Fruit fly (Drosophila melanogaster) whole organism, embryonic: ENCODE data around the gene Pep.

Source experiments
- Adf1 ChIP-seq: fragments of 200-800 bp; sonication (Bioruptor generic); IDR thresholded peaks from 2 replicates; pipeline ENCODE4 v1.3.6; 2022; ENCODE audit warnings: missing biosample characterization, missing genetic modification characterization
- CG10543 ChIP-seq: fragments of 200-800 bp; sonication (Bioruptor generic); optimal IDR thresholded peaks from 3 replicates; lab custom pipeline; 2017; ENCODE audit warnings: missing biosample characterization, mild to moderate bottlenecking, missing genetic modification characterization, moderate library complexity
- CG11504 ChIP-seq: fragments of 200-800 bp; sonication (Bioruptor generic); optimal IDR thresholded peaks from 3 replicates; lab custom pipeline; 2019; ENCODE audit warnings: missing biosample characterization, mild to moderate bottlenecking, missing genetic modification characterization, moderate library complexity
- CG11695 ChIP-seq: fragments of 200-800 bp; sonication (Bioruptor generic); IDR thresholded peaks from 3 replicates; pipeline ENCODE4 v1.3.6; 2022; ENCODE audit warnings: missing biosample characterization, missing genetic modification characterization
- CG12744 ChIP-seq: fragments of 200-800 bp; sonication (Bioruptor generic); optimal IDR thresholded peaks from 2 replicates; lab custom pipeline; 2016; ENCODE audit warnings: missing biosample characterization, missing genetic modification characterization
- CG12769 ChIP-seq: fragments of 200-800 bp; sonication (Bioruptor generic); optimal IDR thresholded peaks from 2 replicates; lab custom pipeline; 2019; ENCODE audit warnings: missing biosample characterization, mild to moderate bottlenecking, missing genetic modification characterization, moderate library complexity
- CG13287 ChIP-seq: fragments of 200-800 bp; sonication (Bioruptor generic); IDR thresholded peaks from 2 replicates; pipeline ENCODE4 v1.3.6; 2022; ENCODE audit warnings: missing biosample characterization, missing genetic modification characterization; ENCODE audit not compliant: partially characterized antibody
- CG13424 ChIP-seq: fragments of 200-800 bp; sonication (Bioruptor generic); optimal IDR thresholded peaks from 2 replicates; lab custom pipeline; 2019; ENCODE audit warnings: missing biosample characterization, mild to moderate bottlenecking, missing genetic modification characterization, moderate library complexity
- CG13775 ChIP-seq: fragments of 200-800 bp; sonication (Bioruptor generic); optimal IDR thresholded peaks from 3 replicates; lab custom pipeline; 2017; ENCODE audit warnings: missing biosample characterization, mild to moderate bottlenecking, missing genetic modification characterization
- CG14441 ChIP-seq: fragments of 200-800 bp; sonication (Bioruptor generic); IDR thresholded peaks from 2 replicates; pipeline ENCODE4 v1.3.6; 2022; ENCODE audit warnings: missing biosample characterization, missing genetic modification characterization
- CG1603 ChIP-seq: fragments of 200-800 bp; sonication (Bioruptor generic); optimal IDR thresholded peaks from 2 replicates; lab custom pipeline; 2019; ENCODE audit warnings: missing biosample characterization, mild to moderate bottlenecking, missing genetic modification characterization, moderate library complexity
- CG16813 ChIP-seq: fragments of 200-800 bp; sonication (Bioruptor generic); IDR thresholded peaks from 3 replicates; pipeline ENCODE4 v1.3.6; 2022; ENCODE audit warnings: missing biosample characterization, missing genetic modification characterization; ENCODE audit not compliant: partially characterized antibody
- CG2889 ChIP-seq: fragments of 200-800 bp; sonication (Bioruptor generic); IDR thresholded peaks from 3 replicates; pipeline ENCODE4 v1.3.6; 2022; ENCODE audit warnings: missing biosample characterization, missing genetic modification characterization
- CG32532 ChIP-seq: fragments of 200-800 bp; sonication (Bioruptor generic); IDR thresholded peaks from 2 replicates; pipeline ENCODE4 v1.3.6; 2022; ENCODE audit warnings: missing biosample characterization, missing genetic modification characterization
- CG32767 ChIP-seq: fragments of 200-800 bp; sonication (Bioruptor generic); IDR thresholded peaks from 2 replicates; pipeline ENCODE4 v1.3.6; 2022; ENCODE audit warnings: missing biosample characterization, missing genetic modification characterization
- CG3407 ChIP-seq: fragments of 200-800 bp; sonication (Bioruptor generic); optimal IDR thresholded peaks from 2 replicates; lab custom pipeline; 2018; ENCODE audit warnings: missing biosample characterization, mild to moderate bottlenecking, missing genetic modification characterization
- CG4328 ChIP-seq: fragments of 200-800 bp; sonication (Bioruptor generic); optimal IDR thresholded peaks from 3 replicates; lab custom pipeline; 2017; ENCODE audit warnings: missing biosample characterization, missing genetic modification reagents, missing genetic modification characterization
- CG4360 ChIP-seq: fragments of 200-800 bp; sonication (Bioruptor generic); IDR thresholded peaks from 2 replicates; pipeline ENCODE4 v1.3.6; 2022; ENCODE audit warnings: missing biosample characterization, missing genetic modification characterization
- CG4820 ChIP-seq: fragments of 200-800 bp; sonication (Bioruptor generic); optimal IDR thresholded peaks from 3 replicates; lab custom pipeline; 2016; ENCODE audit warnings: missing biosample characterization, missing genetic modification characterization
- CG7839 ChIP-seq: fragments of 200-800 bp; sonication (Bioruptor generic); optimal IDR thresholded peaks from 3 replicates; lab custom pipeline; 2018; ENCODE audit warnings: missing biosample characterization, mild to moderate bottlenecking, missing genetic modification characterization, moderate library complexity
- CG9609 ChIP-seq: fragments of 200-800 bp; sonication (Bioruptor generic); optimal IDR thresholded peaks from 3 replicates; lab custom pipeline; 2016; ENCODE audit warnings: missing biosample characterization, missing genetic modification characterization
- CG9932 ChIP-seq: fragments of 200-800 bp; sonication (Bioruptor generic); IDR thresholded peaks from 2 replicates; pipeline ENCODE4 v1.3.6; 2022; ENCODE audit warnings: missing biosample characterization, missing genetic modification characterization
- D19B ChIP-seq: fragments of 200-800 bp; sonication (Bioruptor generic); optimal IDR thresholded peaks from 2 replicates; lab custom pipeline; 2017; ENCODE audit warnings: missing biosample characterization, mild to moderate bottlenecking, missing genetic modification characterization
- Dbx ChIP-seq: fragments of 200-800 bp; sonication (Bioruptor generic); IDR thresholded peaks from 3 replicates; pipeline ENCODE4 v1.3.6; 2022; ENCODE audit warnings: missing biosample characterization, missing genetic modification characterization
- Drgx ChIP-seq: fragments of 200-800 bp; sonication (Bioruptor generic); IDR thresholded peaks from 2 replicates; pipeline ENCODE4 v1.3.6; 2022; ENCODE audit warnings: missing biosample characterization, missing genetic modification characterization
- Eip74EF ChIP-seq, 2 experiments: fragments of 200-800 bp in 1 of 2; fragments of >200 bp in 1 of 2; sonication (Bioruptor generic) in 1 of 2; optimal IDR thresholded peaks; 2 replicates each; lab custom pipeline; 2017 to 2019; ENCODE audit warnings: missing biosample characterization in 2 of 2, missing genetic modification characterization in 2 of 2, mild to moderate bottlenecking in 1 of 2, moderate library complexity in 1 of 2
- Jarid2 ChIP-seq: fragments of 200-800 bp; sonication (Bioruptor generic); optimal IDR thresholded peaks from 3 replicates; lab custom pipeline; 2017; ENCODE audit warnings: mild to moderate bottlenecking, missing biosample characterization, missing genetic modification reagents, missing genetic modification characterization
- Mrtf ChIP-seq: fragments of 200-800 bp; sonication (Bioruptor generic); IDR thresholded peaks from 3 replicates; pipeline ENCODE4 v1.3.6; 2022; ENCODE audit warnings: missing biosample characterization, missing genetic modification characterization
- Nf-YC ChIP-seq: fragments of 200-800 bp; optimal IDR thresholded peaks from 3 replicates; lab custom pipeline; 2019; ENCODE audit warnings: missing biosample characterization, mild to moderate bottlenecking, missing genetic modification characterization, moderate library complexity
- Optix ChIP-seq: fragments of 200-800 bp; sonication (Bioruptor generic); IDR thresholded peaks from 3 replicates; pipeline ENCODE4 v1.3.6; 2022; ENCODE audit warnings: missing biosample characterization, missing genetic modification characterization
- Scr ChIP-seq: fragments of 200-800 bp; sonication (Bioruptor generic); IDR thresholded peaks from 2 replicates; pipeline ENCODE4 v1.3.6; 2022; ENCODE audit warnings: missing biosample characterization, missing genetic modification characterization; ENCODE audit not compliant: partially characterized antibody
- az2 ChIP-seq: fragments of 200-800 bp; sonication (Bioruptor generic); optimal IDR thresholded peaks from 3 replicates; lab custom pipeline; 2016; ENCODE audit warnings: missing biosample characterization, missing genetic modification characterization
- bsh ChIP-seq, 2 experiments: fragments of 200-800 bp; sonication (Bioruptor generic); optimal IDR thresholded peaks; 2 replicates each; lab custom pipeline; 2017 to 2018; ENCODE audit warnings: mild to moderate bottlenecking in 2 of 2, missing biosample characterization in 2 of 2, missing genetic modification characterization in 2 of 2, moderate library complexity in 1 of 2
- cg ChIP-seq: fragments of 200-800 bp; sonication (Bioruptor generic); optimal IDR thresholded peaks from 3 replicates; lab custom pipeline; 2019; ENCODE audit warnings: missing biosample characterization, mild to moderate bottlenecking, missing genetic modification characterization, moderate library complexity
- da ChIP-seq: fragments of 200-800 bp; sonication (Bioruptor generic); optimal IDR thresholded peaks from 2 replicates; lab custom pipeline; 2016; ENCODE audit warnings: missing biosample characterization, missing genetic modification characterization
- dm ChIP-seq: fragments of 200-800 bp; sonication (Bioruptor generic); optimal IDR thresholded peaks from 3 replicates; lab custom pipeline; 2016; ENCODE audit warnings: missing biosample characterization, missing genetic modification characterization
- gce ChIP-seq: fragments of 200-800 bp; sonication (Bioruptor generic); IDR thresholded peaks from 3 replicates; pipeline ENCODE4 v1.3.6; 2022; ENCODE audit warnings: missing biosample characterization, missing genetic modification characterization
- gem ChIP-seq: fragments of 200-800 bp; sonication (Bioruptor generic); optimal IDR thresholded peaks from 2 replicates; lab custom pipeline; 2019; ENCODE audit warnings: missing biosample characterization, mild to moderate bottlenecking, missing genetic modification characterization, moderate library complexity
- grau ChIP-seq: fragments of 200-800 bp; optimal IDR thresholded peaks from 3 replicates; lab custom pipeline; 2019; ENCODE audit warnings: missing biosample characterization, mild to moderate bottlenecking, missing genetic modification characterization, moderate library complexity
- grn ChIP-seq: fragments of 200-800 bp; sonication (Bioruptor generic); optimal IDR thresholded peaks from 3 replicates; lab custom pipeline; 2017; ENCODE audit warnings: missing biosample characterization, missing genetic modification characterization
- gsb ChIP-seq: fragments of 200-800 bp; sonication (Bioruptor generic); IDR thresholded peaks from 2 replicates; pipeline ENCODE4 v1.3.6; 2022; ENCODE audit warnings: missing biosample characterization, missing genetic modification characterization
- lmd ChIP-seq: fragments of 200-800 bp; sonication (Bioruptor generic); IDR thresholded peaks from 2 replicates; pipeline ENCODE4 v1.3.6; 2022; ENCODE audit warnings: missing biosample characterization, missing genetic modification characterization
- nmo ChIP-seq: fragments of 200-800 bp; sonication (Bioruptor generic); optimal IDR thresholded peaks from 2 replicates; lab custom pipeline; 2018; ENCODE audit warnings: missing biosample characterization, mild to moderate bottlenecking, missing genetic modification characterization, moderate library complexity
- rib ChIP-seq: fragments of 200-800 bp; sonication (Bioruptor generic); IDR thresholded peaks from 2 replicates; pipeline ENCODE4 v1.3.6; 2022; ENCODE audit warnings: missing biosample characterization, missing genetic modification characterization
- row ChIP-seq: fragments of 200-800 bp; sonication (Bioruptor generic); IDR thresholded peaks from 3 replicates; pipeline ENCODE4 v1.3.6; 2022; ENCODE audit warnings: missing biosample characterization, missing genetic modification characterization
- slp2 ChIP-seq: fragments of 200-800 bp; sonication (Bioruptor generic); optimal IDR thresholded peaks from 2 replicates; lab custom pipeline; 2016; ENCODE audit warnings: missing biosample characterization, missing genetic modification characterization
- tna ChIP-seq: fragments of 200-800 bp; sonication (Bioruptor generic); IDR thresholded peaks from 2 replicates; pipeline ENCODE4 v1.3.6; 2022; ENCODE audit warnings: missing biosample characterization, missing genetic modification characterization; ENCODE audit not compliant: partially characterized antibody
- yki ChIP-seq: fragments of >200 bp; optimal IDR thresholded peaks from 3 replicates; lab custom pipeline; 2018
- z ChIP-seq: fragments of 200-800 bp; sonication (Bioruptor generic); IDR thresholded peaks from 3 replicates; pipeline ENCODE4 v1.3.6; 2022; ENCODE audit warnings: missing biosample characterization, missing genetic modification characterization
- zfh1 ChIP-seq: fragments of 200-800 bp; sonication (Bioruptor generic); IDR thresholded peaks from 3 replicates; pipeline ENCODE4 v1.3.6; 2022; ENCODE audit warnings: missing biosample characterization, missing genetic modification characterization

The Pep gene

DNA sequence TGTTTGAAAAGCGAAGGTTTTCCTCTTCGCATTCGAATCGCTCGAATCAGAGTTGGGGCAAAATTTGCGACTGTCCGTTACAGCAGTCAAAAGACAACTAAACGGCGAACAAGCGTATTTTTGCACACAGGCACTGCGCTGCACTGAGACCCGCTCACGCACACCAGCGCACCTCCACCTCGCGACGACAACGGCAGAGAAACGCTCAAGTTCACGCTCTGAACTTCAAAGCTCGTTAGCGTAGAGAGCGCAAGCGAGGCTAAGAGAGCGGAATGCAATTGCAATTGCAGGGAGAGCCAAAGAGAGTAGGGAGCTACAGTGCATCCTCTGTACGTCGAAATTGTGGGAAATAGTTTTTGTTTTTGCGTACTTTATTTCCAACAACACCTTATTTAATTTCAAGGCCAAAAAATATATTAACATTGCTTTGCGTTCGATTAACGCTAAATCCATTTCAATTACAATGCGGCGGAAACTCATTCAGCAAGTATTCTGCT, 25.6 kb downstream of the Pep start, which contains the start of gene Eip74EF (continued):
- no peak for TF ChIP-seq slp2 (GFP tag; lab: Kevin White, UChicago)
- no peak for TF ChIP-seq lmd (GFP tag; lab: Robert Waterston, UW)
- peak in 1 of 2 experiments; percentile 55 for TF ChIP-seq Eip74EF (GFP tag; optimal IDR thresholded peaks at IDR 0.05; lab: Kevin White, UChicago)
- TF ChIP-seq rib = peak; percentile 62; the same call in 1 of the 2 replicates
- TF ChIP-seq CG1603 (tag; lab: Kevin White, UChicago) = peak; percentile 21
- TF ChIP-seq CG16813 = no peak
- TF ChIP-seq CG13424 (tag; lab: Kevin White, UChicago) = peak; percentile 4
- no peak for TF ChIP-seq CG7839 (tag; lab: Kevin White, UChicago)
- no peak for TF ChIP-seq tna (GFP tag; lab: Robert Waterston, UW)
- TF ChIP-seq gsb (GFP tag; lab: Robert Waterston, UW) = 0 out of 2 replicates have a peak, but pooled peaks have one; percentile 26
- TF ChIP-seq CG32767 = no peak
- no peak for TF ChIP-seq CG3407 (GFP tag; lab: Kevin White, UChicago)
- no peak for TF ChIP-seq CG2889 (GFP tag; lab: Robert Waterston, UW)
- TF ChIP-seq Mrtf = no peak
- TF ChIP-seq row (GFP tag; lab: Robert Waterston, UW) = peak; percentile 60
- peak; percentile 43; the same call in 1 of the 3 replicates for TF ChIP-seq zfh1
- no peak for TF ChIP-seq grn (GFP tag; lab: Kevin White, UChicago)
- TF ChIP-seq CG4328 (GFP tag; lab: Kevin White, UChicago) = no peak
- no peak for TF ChIP-seq dm (GFP tag; lab: Kevin White, UChicago)
- no peak for TF ChIP-seq CG12769 (tag; lab: Kevin White, UChicago)
- TF ChIP-seq CG9932 = no peak
- TF ChIP-seq Optix (GFP tag; lab: Robert Waterston, UW) = no peak
- peak; percentile 73 for TF ChIP-seq cg (GFP tag; lab: Kevin White, UChicago)
- TF ChIP-seq CG9609 = no peak
- no peak for TF ChIP-seq CG12744 (GFP tag; lab: Kevin White, UChicago)
- peak; percentile 26; the same call in 1 of the 2 replicates for TF ChIP-seq CG13287 (GFP tag; lab: Robert Waterston, UW)
- no peak for TF ChIP-seq CG32532 (GFP tag; lab: Robert Waterston, UW)
- 0 out of 2 replicates have a peak, but pooled peaks have one; percentile 31 for TF ChIP-seq Adf1 (GFP tag; lab: Robert Waterston, UW)
- TF ChIP-seq bsh (GFP tag; optimal IDR thresholded peaks at IDR 0.05; lab: Kevin White, UChicago) = peak; percentile 42 to 62
- peak; percentile 13 for TF ChIP-seq yki (lab: Kevin White, UChicago)
- TF ChIP-seq CG10543 (GFP tag; lab: Kevin White, UChicago) = peak; percentile 12
- TF ChIP-seq da (GFP tag; lab: Kevin White, UChicago) = no peak
- TF ChIP-seq D19B (GFP tag; lab: Kevin White, UChicago) = no peak
- TF ChIP-seq CG13775 (GFP tag; lab: Kevin White, UChicago) = no peak
- TF ChIP-seq az2 (GFP tag; lab: Kevin White, UChicago) = peak; percentile 18
- TF ChIP-seq nmo (GFP tag; lab: Kevin White, UChicago) = no peak
- peak; percentile 90 for TF ChIP-seq z
- peak; percentile 20 for TF ChIP-seq CG11504 (tag; lab: Kevin White, UChicago)
- no peak for TF ChIP-seq CG14441
- TF ChIP-seq CG11695 (GFP tag; lab: Robert Waterston, UW) = 0 out of 3 replicates have a peak, but pooled peaks have one; percentile 25
- TF ChIP-seq gem = peak; percentile 15
- TF ChIP-seq Nf-YC (tag; lab: Kevin White, UChicago) = no peak
- 0 out of 3 replicates have a peak, but pooled peaks have one; percentile 29 for TF ChIP-seq Dbx (GFP tag; lab: Robert Waterston, UW)
- peak; percentile 80 for TF ChIP-seq grau (tag; lab: Kevin White, UChicago)
- TF ChIP-seq gce (GFP tag; lab: Robert Waterston, UW) = 0 out of 3 replicates have a peak, but pooled peaks have one; percentile 55
- TF ChIP-seq CG4820 (GFP tag; lab: Kevin White, UChicago) = no peak
- peak; percentile 79 for TF ChIP-seq Drgx (GFP tag; lab: Robert Waterston, UW)
- TF ChIP-seq Jarid2 = peak; percentile 72
- no peak for TF ChIP-seq Scr (GFP tag; lab: Robert Waterston, UW)
- TF ChIP-seq CG4360 (GFP tag; lab: Robert Waterston, UW) = 0 out of 2 replicates have a peak, but pooled peaks have one; percentile 26
